Worm (Caenorhabditis elegans): ENCODE data around the gene gldi-8.

DNA sequence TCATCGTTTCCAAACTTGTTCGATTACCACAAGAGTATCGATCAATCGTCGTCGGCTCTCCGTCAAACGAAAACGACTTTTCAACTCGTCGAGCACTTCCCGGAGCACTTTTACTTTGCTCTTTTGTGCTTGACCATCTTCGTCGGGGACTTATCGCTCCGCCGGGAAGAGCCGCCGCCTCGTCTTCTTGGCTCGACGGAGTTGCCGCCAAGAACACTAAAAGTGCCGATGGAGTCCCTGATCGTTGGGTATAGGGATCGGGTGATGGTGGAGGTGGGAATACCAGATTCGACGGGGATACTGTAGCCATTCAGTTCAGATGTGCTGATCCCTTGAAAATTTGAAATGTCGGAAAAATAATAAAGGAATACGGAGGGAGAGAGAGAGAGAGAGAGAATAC, 36.8 kb downstream of the gldi-8 start:
- TF ChIP-seq fkh-4 (tag; optimal IDR thresholded peaks at IDR 0.05; ENCODE audit: borderline replicate concordance) = no peak
- TF ChIP-seq pqm-1 (tag; optimal IDR thresholded peaks at IDR 0.05) = no peak
- no peak for TF ChIP-seq fkh-10 (GFP tag; optimal IDR thresholded peaks at IDR 0.05)
- no peak for TF ChIP-seq nhr-20 (tag; optimal IDR thresholded peaks at IDR 0.05)
- TF ChIP-seq snpc-4 (tag; optimal IDR thresholded peaks at IDR 0.05) = no peak
- no peak for TF ChIP-seq ceh-8 (GFP tag; optimal IDR thresholded peaks at IDR 0.05)

All from whole organism, L1 larva.